Worm (Caenorhabditis elegans) whole organism, L4 larva: ENCODE measurements around the gene K11H3.5.

Experiments used
- F10B5.3 ChIP-seq: sonication (generic microtip); optimal IDR thresholded peaks from 2 replicates; lab custom pipeline; 2016; ENCODE audit warnings: mild to moderate bottlenecking, missing genetic modification characterization, missing compliant biosample characterization
- F37D6.2 ChIP-seq: sonication (generic microtip); optimal IDR thresholded peaks from 2 replicates; lab custom pipeline; 2016; ENCODE audit warnings: mild to moderate bottlenecking, missing genetic modification characterization, missing compliant biosample characterization
- T20F7.1 ChIP-seq: fragments of 200-800 bp; sonication (Bioruptor generic); optimal IDR thresholded peaks from 2 replicates; lab custom pipeline; 2018; ENCODE audit warnings: mild to moderate bottlenecking, missing genetic modification characterization, missing compliant biosample characterization
- Y48G9A.11 ChIP-seq: fragments of 200-800 bp; sonication (Bioruptor generic); IDR thresholded peaks from 2 replicates; pipeline ENCODE4 v1.3.6; 2022; ENCODE audit warnings: missing genetic modification reagents, missing genetic modification characterization, missing compliant biosample characterization
- Y5F2A.4 ChIP-seq: fragments of 200-800 bp; sonication (Bioruptor generic); optimal IDR thresholded peaks from 2 replicates; lab custom pipeline; 2018; ENCODE audit warnings: mild to moderate bottlenecking, missing genetic modification characterization, missing compliant biosample characterization
- ZK337.2 ChIP-seq: fragments of 200-800 bp; sonication (Bioruptor generic); IDR thresholded peaks from 2 replicates; pipeline ENCODE4 v1.3.6; 2022; ENCODE audit warnings: missing genetic modification reagents, missing genetic modification characterization, missing compliant biosample characterization
- ceh-32 ChIP-seq: sonication (generic microtip); optimal IDR thresholded peaks from 2 replicates; lab custom pipeline; 2016; ENCODE audit warnings: mild to moderate bottlenecking, missing genetic modification characterization, missing compliant biosample characterization; ENCODE audit not compliant: poor library complexity
- ceh-82 ChIP-seq: sonication (generic microtip); optimal IDR thresholded peaks from 2 replicates; lab custom pipeline; 2017; ENCODE audit warnings: missing biosample characterization, missing genetic modification characterization
- ces-1 ChIP-seq: fragments of 150-350 bp; sonication (generic microtip); optimal IDR thresholded peaks from 4 replicates; lab custom pipeline; 2014; ENCODE audit warnings: missing biosample characterization, missing genetic modification reagents, missing genetic modification characterization
- ctbp-1 ChIP-seq: fragments of 200-800 bp; sonication (Bioruptor generic); IDR thresholded peaks from 2 replicates; pipeline ENCODE4 v1.3.6; 2022; ENCODE audit warnings: missing genetic modification reagents, missing genetic modification characterization, missing compliant biosample characterization
- daf-12 ChIP-seq: fragments of 150-350 bp; optimal IDR thresholded peaks from 2 replicates; lab custom pipeline; 2014; ENCODE audit warnings: missing biosample characterization, missing genetic modification reagents, missing genetic modification characterization
- daf-16 ChIP-seq, 3 experiments: sonication (generic microtip); optimal IDR thresholded peaks; 2 replicates each; lab custom pipeline; 2016 to 2017; ENCODE audit warnings: missing genetic modification characterization in 3 of 3, missing genetic modification reagents in 3 of 3, mild to moderate bottlenecking in 2 of 3, missing compliant biosample characterization in 2 of 3, missing biosample characterization in 1 of 3, moderate library complexity in 1 of 3
- daf-19 ChIP-seq: fragments of 200-800 bp; sonication (Bioruptor generic); conservative IDR thresholded peaks from 2 replicates; pipeline ENCODE4 v1.3.6; 2022; ENCODE audit warnings: missing genetic modification characterization, missing compliant biosample characterization
- dmd-6 ChIP-seq: fragments of 200-800 bp; sonication (Bioruptor generic); IDR thresholded peaks from 2 replicates; pipeline ENCODE4 v1.3.6; 2022; ENCODE audit warnings: missing genetic modification reagents, missing genetic modification characterization, missing compliant biosample characterization
- dmd-8 ChIP-seq: fragments of 200-800 bp; sonication (Bioruptor generic); IDR thresholded peaks from 2 replicates; pipeline ENCODE4 v1.3.6; 2022; ENCODE audit warnings: missing genetic modification characterization, missing compliant biosample characterization
- dmd-9 ChIP-seq: fragments of 200-800 bp; sonication (Bioruptor generic); IDR thresholded peaks from 2 replicates; pipeline ENCODE4 v1.3.6; 2022; ENCODE audit warnings: missing genetic modification reagents, missing genetic modification characterization, missing compliant biosample characterization
- dpl-1 ChIP-seq: fragments of 150-350 bp; optimal IDR thresholded peaks from 2 replicates; lab custom pipeline; 2014; ENCODE audit warnings: missing biosample characterization, missing genetic modification reagents, missing genetic modification characterization
- duxl-1 ChIP-seq: sonication (generic microtip); optimal IDR thresholded peaks from 2 replicates; lab custom pipeline; 2016; ENCODE audit warnings: mild to moderate bottlenecking, missing genetic modification characterization, moderate library complexity, missing compliant biosample characterization; ENCODE audit not compliant: poor library complexity
- dve-1 ChIP-seq: sonication (generic microtip); optimal IDR thresholded peaks from 2 replicates; lab custom pipeline; 2017; ENCODE audit warnings: antibody characterized with exemption, mild to moderate bottlenecking, missing genetic modification characterization, missing compliant biosample characterization; ENCODE audit not compliant: insufficient read depth
- egl-27 ChIP-seq: sonication (generic microtip); optimal IDR thresholded peaks from 3 replicates; lab custom pipeline; 2017; ENCODE audit warnings: missing biosample characterization, missing genetic modification reagents, missing genetic modification characterization
- fkh-10 ChIP-seq: fragments of 150-350 bp; optimal IDR thresholded peaks from 2 replicates; lab custom pipeline; 2014; ENCODE audit warnings: missing biosample characterization, missing genetic modification reagents, missing genetic modification characterization
- hif-1 ChIP-seq, 2 experiments: sonication (generic microtip); optimal IDR thresholded peaks; 2 replicates each; lab custom pipeline; 2016 to 2017; ENCODE audit warnings: missing compliant biosample characterization in 2 of 2, missing genetic modification characterization in 2 of 2, missing genetic modification reagents in 2 of 2, missing genotype in 2 of 2, mild to moderate bottlenecking in 1 of 2
- hlh-30 ChIP-seq: sonication (generic microtip); optimal IDR thresholded peaks from 2 replicates; lab custom pipeline; 2017; ENCODE audit warnings: antibody characterized with exemption, mild to moderate bottlenecking, missing genetic modification characterization, missing compliant biosample characterization; ENCODE audit not compliant: insufficient read depth
- jun-1 ChIP-seq: fragments of 150-350 bp; optimal IDR thresholded peaks from 2 replicates; lab custom pipeline; 2014; ENCODE audit warnings: missing biosample characterization, missing genetic modification reagents, missing genetic modification characterization
- lin-15B ChIP-seq: fragments of 150-350 bp; sonication (generic microtip); optimal IDR thresholded peaks from 3 replicates; lab custom pipeline; 2014; ENCODE audit warnings: missing biosample characterization, missing genetic modification characterization
- lin-29 ChIP-seq: fragments of 200-800 bp; sonication (Bioruptor generic); IDR thresholded peaks from 2 replicates; pipeline ENCODE4 v1.3.6; 2022; ENCODE audit warnings: missing genetic modification reagents, missing genetic modification characterization, missing compliant biosample characterization
- lsy-2 ChIP-seq, 2 experiments: fragments of 150-350 bp in 1 of 2; sonication (generic microtip) in 1 of 2; optimal IDR thresholded peaks; 2 replicates each; lab custom pipeline; 2014 to 2017; ENCODE audit warnings: missing biosample characterization in 2 of 2, missing genetic modification characterization in 2 of 2
- mdl-1 ChIP-seq, 2 experiments: fragments of 150-350 bp in 1 of 2; sonication (generic microtip) in 1 of 2; optimal IDR thresholded peaks; 2 replicates each; lab custom pipeline; 2014 to 2017; ENCODE audit warnings: missing biosample characterization in 2 of 2, missing genetic modification characterization in 2 of 2
- mxl-3 ChIP-seq: fragments of 200-800 bp; sonication (Bioruptor generic); optimal IDR thresholded peaks from 2 replicates; lab custom pipeline; 2018; ENCODE audit warnings: mild to moderate bottlenecking, missing genetic modification characterization, missing compliant biosample characterization
- nhr-10 ChIP-seq: fragments of 150-350 bp; optimal IDR thresholded peaks from 2 replicates; lab custom pipeline; 2014; ENCODE audit warnings: missing biosample characterization, missing genetic modification characterization
- nhr-102 ChIP-seq: sonication (generic microtip); optimal IDR thresholded peaks from 2 replicates; lab custom pipeline; 2016; ENCODE audit warnings: mild to moderate bottlenecking, missing genetic modification characterization, moderate library complexity, missing compliant biosample characterization
- nhr-111 ChIP-seq: fragments of 200-800 bp; sonication (Bioruptor generic); optimal IDR thresholded peaks from 2 replicates; lab custom pipeline; 2018; ENCODE audit warnings: mild to moderate bottlenecking, missing genetic modification characterization, missing compliant biosample characterization
- nhr-6 ChIP-seq: fragments of 150-350 bp; optimal IDR thresholded peaks from 2 replicates; lab custom pipeline; 2014; ENCODE audit warnings: missing biosample characterization, missing genetic modification characterization
- nhr-76 ChIP-seq: fragments of 150-350 bp; optimal IDR thresholded peaks from 2 replicates; lab custom pipeline; 2014; ENCODE audit warnings: missing biosample characterization, missing genetic modification characterization
- pqm-1 ChIP-seq: sonication (generic microtip); optimal IDR thresholded peaks from 2 replicates; lab custom pipeline; 2017; ENCODE audit warnings: missing biosample characterization, missing genetic modification characterization
- snpc-1.2 ChIP-seq: fragments of 200-800 bp; sonication (Bioruptor generic); IDR thresholded peaks from 2 replicates; pipeline ENCODE4 v1.3.6; 2022; ENCODE audit warnings: missing genetic modification reagents, missing genetic modification characterization, missing compliant biosample characterization
- tag-97 ChIP-seq: fragments of 200-800 bp; sonication (Bioruptor generic); IDR thresholded peaks from 2 replicates; pipeline ENCODE4 v1.3.6; 2022; ENCODE audit warnings: missing genetic modification characterization, missing compliant biosample characterization
- unc-130 ChIP-seq: sonication (generic microtip); optimal IDR thresholded peaks from 2 replicates; lab custom pipeline; 2016; ENCODE audit warnings: missing genetic modification reagents, missing genetic modification characterization, missing compliant biosample characterization
- unc-62 ChIP-seq, 3 experiments: fragments of 150-350 bp in 1 of 3; sonication (generic microtip); optimal IDR thresholded peaks in 2 of 3; peaks in 1 of 3; 1 replicate in 1 of 3; 2 replicates in 2 of 3; lab custom pipeline; 2014 to 2017; ENCODE audit warnings: missing biosample characterization in 3 of 3, missing genetic modification characterization in 3 of 3, missing genetic modification reagents in 3 of 3, missing genotype in 1 of 3
- ztf-7 ChIP-seq: fragments of 150-350 bp; optimal IDR thresholded peaks from 2 replicates; lab custom pipeline; 2014; ENCODE audit warnings: missing biosample characterization, missing genetic modification characterization

The K11H3.5 gene

DNA sequence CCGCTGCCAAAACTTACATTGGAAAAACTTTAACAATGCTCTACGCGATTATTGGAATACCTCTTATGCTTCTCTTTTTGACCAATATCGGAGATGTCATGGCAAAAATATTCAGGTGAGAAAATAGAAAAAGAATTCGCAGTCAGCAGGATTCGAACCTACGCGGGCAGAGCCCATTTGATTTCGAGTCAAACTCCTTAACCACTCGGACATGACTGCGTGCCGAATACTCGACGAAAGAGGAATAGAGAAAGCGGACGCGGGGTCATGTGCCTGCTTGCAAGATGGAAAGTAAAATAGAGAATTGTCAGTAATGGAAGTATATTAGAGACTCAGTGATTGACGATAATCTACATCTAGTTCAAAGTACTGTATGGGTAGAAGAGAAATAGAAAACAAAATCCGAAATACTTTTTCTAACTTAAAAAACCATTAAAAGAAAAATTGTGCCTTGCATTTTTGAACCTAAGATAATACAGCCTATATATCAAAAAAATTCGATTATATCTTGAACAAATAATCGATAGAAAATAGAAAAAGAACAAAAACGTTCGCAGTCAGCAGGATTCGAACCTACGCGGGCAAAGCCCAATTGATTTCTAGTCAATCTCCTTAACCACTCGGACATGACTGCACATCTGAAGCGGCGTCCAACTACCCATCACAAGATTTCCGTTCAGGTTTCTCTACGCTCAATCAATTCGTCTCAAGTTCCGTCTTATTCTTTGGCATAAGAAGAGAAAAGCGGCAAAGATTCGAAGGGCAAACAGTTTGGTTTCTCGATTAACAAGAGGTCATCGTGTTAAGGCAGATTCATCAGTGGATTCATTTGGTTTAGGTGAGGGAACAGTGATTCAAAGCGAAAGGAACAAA is 18.1 kb downstream of the K11H3.5 start (continued):
- TF ChIP-seq dmd-8 (GFP tag; lab: Robert Waterston, UW) (peak; percentile 97), tag-97 (no peak), ces-1 (GFP tag; lab: Kevin White, UChicago) (no peak), T20F7.1 (GFP tag; lab: Kevin White, UChicago) (peak; percentile 37), Y5F2A.4 (GFP tag; lab: Kevin White, UChicago) (peak; percentile 32), jun-1 (tag; lab: Kevin White, UChicago) (no peak), lin-29 (GFP tag; lab: Robert Waterston, UW) (no peak), dpl-1 (GFP tag; lab: Kevin White, UChicago) (peak; percentile 37)

DNA sequence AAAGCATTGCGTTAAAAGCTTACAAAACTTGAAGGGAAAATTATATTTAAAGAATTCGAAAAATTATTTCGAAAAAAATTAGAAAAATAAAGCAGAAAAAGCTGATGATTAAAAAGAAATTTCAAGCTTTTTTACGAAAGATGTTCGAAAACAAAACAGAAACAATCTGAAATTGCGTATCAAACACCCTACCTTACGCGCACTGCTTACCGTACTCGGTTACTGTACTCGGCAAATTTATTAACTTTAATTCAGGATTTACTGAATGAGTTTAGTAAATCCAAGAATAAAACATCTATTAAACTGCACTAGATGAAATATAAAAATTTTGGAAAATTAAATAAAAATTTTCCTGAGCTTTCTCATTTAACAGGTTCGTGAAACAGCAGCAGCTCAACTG is 18.9 kb downstream of the K11H3.5 start:
- TF ChIP-seq lin-29 (GFP tag; lab: Robert Waterston, UW) (no peak), lsy-2 (tag; optimal IDR thresholded peaks at IDR 0.05; lab: Kevin White, UChicago) (peak in 1 of 2 experiments; percentile 56)

DNA sequence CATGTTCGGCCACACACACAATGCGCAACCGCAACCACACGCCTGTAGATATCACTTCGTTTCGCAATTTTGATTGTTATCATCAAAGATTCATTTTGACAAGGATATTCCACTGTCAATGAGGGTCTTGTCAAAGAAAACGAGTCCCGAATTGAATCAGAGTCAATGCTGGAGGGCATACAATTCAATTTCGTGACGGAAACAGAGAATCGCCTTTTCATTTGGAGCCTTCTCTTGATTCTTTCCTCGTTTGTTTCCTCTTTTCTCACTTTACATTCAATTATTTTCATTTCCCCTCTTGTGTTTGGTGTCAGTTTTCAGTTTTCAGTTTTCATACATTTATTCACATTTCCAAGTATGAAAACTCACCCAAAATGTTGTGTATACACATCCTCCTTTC is 23.8 kb downstream of the K11H3.5 start:
- TF ChIP-seq lin-15B (tag; lab: Kevin White, UChicago) (no peak), daf-12 (no peak), dmd-6 (0 out of 2 replicates have a peak, but pooled peaks have one; percentile 16), egl-27 (tag; lab: Kevin White, UChicago) (no peak), dmd-9 (no peak), nhr-10 (tag; lab: Kevin White, UChicago) (no peak), ztf-7 (tag; lab: Kevin White, UChicago) (no peak), Y48G9A.11 (no peak), dve-1 (no peak), dmd-8 (GFP tag; lab: Robert Waterston, UW) (no peak), snpc-1.2 (GFP tag; lab: Robert Waterston, UW) (no peak), ceh-32 (tag; lab: Kevin White, UChicago) (no peak), fkh-10 (GFP tag; lab: Kevin White, UChicago) (peak; percentile 22), F37D6.2 (tag; lab: Kevin White, UChicago) (no peak), hlh-30 (tag; lab: Kevin White, UChicago) (peak; percentile 10), mxl-3 (GFP tag; lab: Kevin White, UChicago) (peak; percentile 12), ces-1 (GFP tag; lab: Kevin White, UChicago) (peak; percentile 51), nhr-111 (no peak)

DNA sequence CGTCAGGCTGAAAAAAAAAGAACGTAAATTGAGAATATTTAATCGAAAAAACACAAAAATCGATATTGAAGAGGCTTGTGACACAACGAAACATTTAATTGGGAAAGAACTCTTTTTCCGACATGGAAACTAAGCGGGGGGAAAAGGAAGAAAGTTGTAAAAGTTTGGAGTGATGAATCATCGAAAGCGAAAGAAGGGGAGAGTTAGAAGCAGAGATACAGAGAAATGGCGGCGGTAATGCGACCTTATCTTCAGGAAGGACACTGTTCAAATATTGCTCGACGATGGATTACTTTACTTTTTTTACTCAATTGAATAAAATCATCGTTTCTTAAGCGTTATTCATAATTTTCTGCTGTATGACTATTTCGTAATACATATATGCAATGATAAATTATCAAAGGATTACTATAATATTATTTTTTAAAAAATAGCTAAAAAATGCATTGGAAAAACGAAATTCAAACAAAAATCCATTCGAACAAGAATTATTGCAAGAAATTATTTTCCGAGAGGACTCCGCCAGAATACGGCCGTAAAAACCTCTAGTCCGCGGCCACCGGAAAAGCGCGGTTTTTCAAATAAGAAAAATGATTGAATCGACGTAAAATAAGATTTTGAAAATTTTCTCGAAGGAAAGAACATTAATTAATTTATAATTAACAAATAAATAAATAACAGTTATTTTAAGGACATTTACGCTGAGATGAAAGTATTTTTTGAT is 24.4 kb downstream of the K11H3.5 start, which contains the start of gene dhhc-4:
Gene dhhc-4 (minus strand): TSS at position 13 of the 724 bp plus-strand sequence.
- TF ChIP-seq nhr-76 (no peak), Y48G9A.11 (peak; percentile 54; the same call in 1 of the 2 replicates), hlh-30 (tag; lab: Kevin White, UChicago) (peak; percentile 20), duxl-1 (tag; lab: Kevin White, UChicago) (peak; percentile 39), dmd-9 (peak; percentile 79), unc-62 (GFP tag; optimal IDR thresholded peaks at IDR 0.05 in 1 of 2; lab: Kevin White, UChicago) (peak in 1 of 2 experiments; percentile 59), unc-62 (tag; optimal IDR thresholded peaks at IDR 0.05; lab: Kevin White, UChicago) (no peak), hif-1 (tag; optimal IDR thresholded peaks at IDR 0.05; lab: Kevin White, UChicago) (peak in 1 of 2 experiments; percentile 91), F10B5.3 (tag; lab: Kevin White, UChicago) (peak; percentile 5), lsy-2 (tag; optimal IDR thresholded peaks at IDR 0.05; lab: Kevin White, UChicago) (peak in 1 of 2 experiments; percentile 71), ZK337.2 (peak; percentile 94), nhr-102 (tag; lab: Kevin White, UChicago) (peak; percentile 57), nhr-6 (peak; percentile 71), unc-130 (peak; percentile 89), daf-16 (GFP tag; optimal IDR thresholded peaks at IDR 0.05; lab: Kevin White, UChicago) (peak in 1 of 2 experiments; percentile 10), daf-16 (tag; optimal IDR thresholded peaks at IDR 0.05; lab: Kevin White, UChicago) (no peak), pqm-1 (tag; lab: Kevin White, UChicago) (peak; percentile 5), daf-19 (GFP tag; lab: Robert Waterston, UW) (0 out of 2 replicates have a peak, but pooled peaks have one; percentile 14), ceh-82 (tag; lab: Kevin White, UChicago) (no peak), mdl-1 (tag; optimal IDR thresholded peaks at IDR 0.05; lab: Kevin White, UChicago) (no peak), ctbp-1 (no peak)
